Fruit fly (Drosophila melanogaster) S2 (cell line): Measurements from ENCODE around the gene CG42835.

Experiments used
- CG8478 ChIP-seq: fragments of >200 bp; optimal IDR thresholded peaks from 2 replicates; lab custom pipeline; 2018
- CTCF ChIP-seq, 2 experiments: fragments of >200 bp; optimal IDR thresholded peaks; 2 replicates each; lab custom pipeline; 2018

Gene CG42835

DNA sequence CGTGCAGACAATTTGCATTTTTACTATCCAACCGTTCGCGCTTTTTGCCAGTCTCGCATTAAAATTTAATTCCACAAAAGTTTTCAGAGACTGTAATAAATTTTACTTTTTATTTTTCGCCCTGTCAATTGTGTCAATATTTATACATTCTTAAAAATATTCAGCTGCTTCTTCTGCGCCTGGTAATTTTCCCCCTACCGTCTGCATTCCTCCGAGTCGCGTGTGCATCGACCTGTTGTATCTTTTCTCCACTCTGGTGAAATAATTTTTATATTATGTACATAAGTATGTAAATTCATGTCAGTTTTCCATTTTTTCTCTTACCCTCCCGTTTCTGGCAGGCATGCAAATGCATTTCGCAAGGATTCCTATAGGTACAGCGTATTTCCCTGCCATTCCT is 17.2 kb upstream of the CG42835 start, which contains the start of gene CG34279:
CG34279 (minus strand) TSS at position 101 of the 400 bp plus-strand sequence.
- no peak for TF ChIP-seq CTCF (optimal IDR thresholded peaks at IDR 0.05; lab: Kevin White, UChicago)
- no peak for TF ChIP-seq CG8478

dm6 chr3R:17403618-17404017 is 16.8 kb upstream of the CG42835 start, which contains the start of gene CG34280:
Gene CG34280 (minus strand): TSS chr3R:17403718.
- no peak for TF ChIP-seq CTCF (optimal IDR thresholded peaks at IDR 0.05; lab: Kevin White, UChicago)
- no peak for TF ChIP-seq CG8478

DNA sequence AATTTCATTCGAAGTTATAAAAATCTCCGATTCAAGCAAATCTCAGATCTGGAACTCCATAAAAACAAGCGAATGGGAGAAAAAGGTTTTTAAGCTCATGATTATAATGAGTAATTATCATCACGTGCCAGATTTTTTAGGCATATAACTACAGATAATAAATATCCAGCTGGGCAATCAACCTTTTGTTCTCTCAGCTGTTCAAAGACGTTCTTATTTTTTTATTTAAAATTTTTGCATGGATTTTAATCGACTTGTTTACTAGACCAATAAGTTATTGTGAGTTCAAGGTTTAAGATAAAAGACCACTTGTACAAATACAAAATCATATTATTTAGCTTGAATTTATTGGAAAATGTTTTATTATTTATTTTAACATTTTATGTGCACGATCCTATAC is 16.3 kb upstream of the CG42835 start:
- TF ChIP-seq CG8478 (no peak), CTCF (optimal IDR thresholded peaks at IDR 0.05; lab: Kevin White, UChicago) (no peak)

DNA sequence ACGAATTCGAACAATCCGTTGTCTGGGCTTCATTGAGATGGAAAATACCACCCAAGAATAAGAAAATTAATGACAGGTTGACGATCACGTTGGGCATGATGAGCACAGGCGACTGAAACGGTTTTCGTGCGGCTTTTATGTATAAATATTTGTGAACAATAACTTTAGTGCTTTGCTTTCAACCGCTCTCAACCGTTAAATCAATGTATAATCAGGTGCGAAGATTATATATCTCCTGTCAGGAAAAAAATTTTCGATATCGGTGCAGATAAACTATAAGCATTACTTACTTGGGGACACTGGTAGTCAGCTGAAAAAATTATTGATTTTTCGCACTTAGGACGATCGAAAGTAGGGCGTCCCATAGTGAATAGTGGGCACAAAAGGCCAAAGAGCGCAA is 15.4 kb upstream of the CG42835 start, which contains the start of gene CG42823:
CG42823 (minus strand) TSS at position 101 of the 400 bp plus-strand sequence.
- TF ChIP-seq CG8478: no peak
- TF ChIP-seq CTCF (optimal IDR thresholded peaks at IDR 0.05; lab: Kevin White, UChicago): no peak

DNA sequence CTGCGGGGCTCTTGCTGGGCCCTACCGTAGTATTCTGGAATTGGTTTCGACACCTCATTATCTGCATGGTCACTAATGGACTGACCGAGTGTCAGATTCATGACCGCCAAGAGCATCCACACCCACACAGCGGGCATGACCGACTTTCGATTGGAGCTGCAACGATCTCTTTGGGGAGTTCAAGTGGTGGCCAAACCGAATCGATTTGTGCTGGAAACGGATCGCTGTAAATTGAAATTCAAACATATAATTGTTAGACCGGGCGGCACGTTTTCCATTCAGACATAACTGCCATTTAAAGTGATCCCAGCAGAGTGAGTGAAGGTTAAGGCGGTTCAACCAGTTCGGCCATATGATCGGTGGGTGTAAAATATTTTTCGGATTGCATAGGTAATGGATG is 14.0 kb upstream of the CG42835 start, which contains the start of the genes CG42824 and CG42798:
CG42824 (minus strand) TSS at position 101 of the 400 bp plus-strand sequence.
CG42798 (plus strand) TSS at position 268 of the 400 bp plus-strand sequence.
- TF ChIP-seq CG8478: no peak
- TF ChIP-seq CTCF (optimal IDR thresholded peaks at IDR 0.05; lab: Kevin White, UChicago): no peak

- TF ChIP-seq CG8478: no peak
- no peak for TF ChIP-seq CTCF (optimal IDR thresholded peaks at IDR 0.05; lab: Kevin White, UChicago)
Measured at dm6 chr3R:17407576-17407975, 12.9 kb upstream of the CG42835 start, which contains the start of gene CG17283. Gene CG17283 (plus strand): TSS chr3R:17407876.

DNA sequence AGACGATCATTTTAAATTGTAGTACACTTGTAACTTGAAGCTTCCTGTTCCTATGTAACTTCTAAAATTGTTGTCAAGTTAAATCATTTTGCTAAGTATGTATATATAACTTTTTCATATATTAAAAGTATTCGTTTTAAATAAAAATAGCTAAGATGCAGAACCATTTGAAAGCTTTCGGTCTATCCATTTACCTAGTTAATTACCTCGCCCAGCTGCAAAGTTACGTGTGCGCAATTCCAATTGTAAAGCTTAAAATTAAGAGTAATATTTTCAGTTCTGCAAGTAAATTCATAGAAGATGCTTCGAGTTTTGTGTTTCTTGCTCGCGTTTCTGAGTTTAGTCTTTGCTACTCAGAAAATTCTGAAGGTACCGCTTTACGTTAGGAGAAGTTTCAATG is 11.1 kb upstream of the CG42835 start, which contains the start of gene CG5860:
CG5860 (plus strand) TSS at position 301 of the 400 bp plus-strand sequence.
- no peak for TF ChIP-seq CG8478
- no peak for TF ChIP-seq CTCF (optimal IDR thresholded peaks at IDR 0.05; lab: Kevin White, UChicago)

DNA sequence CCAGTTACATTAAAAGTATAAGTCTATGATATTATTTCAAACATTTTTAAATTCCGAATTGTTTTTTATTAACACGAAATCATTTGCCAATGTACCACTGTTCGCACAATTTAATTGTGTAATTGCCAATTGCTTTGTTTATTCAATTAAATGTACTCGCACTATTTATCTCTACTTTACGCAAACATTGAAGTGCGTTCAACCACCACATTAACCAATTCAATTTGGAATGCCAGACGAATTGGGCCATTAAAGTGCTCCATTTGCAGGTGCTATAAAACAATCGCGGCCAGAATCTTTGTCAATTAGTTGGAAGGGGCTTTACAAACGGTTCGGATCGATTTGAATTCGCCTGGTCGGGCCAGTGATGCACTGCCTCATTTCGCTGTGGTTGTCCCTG is 9.6 kb upstream of the CG42835 start, which contains the start of gene CG5863:
CG5863 (plus strand) TSS at position 301 of the 400 bp plus-strand sequence.
- TF ChIP-seq CTCF (optimal IDR thresholded peaks at IDR 0.05; lab: Kevin White, UChicago) (no peak), CG8478 (no peak)

DNA sequence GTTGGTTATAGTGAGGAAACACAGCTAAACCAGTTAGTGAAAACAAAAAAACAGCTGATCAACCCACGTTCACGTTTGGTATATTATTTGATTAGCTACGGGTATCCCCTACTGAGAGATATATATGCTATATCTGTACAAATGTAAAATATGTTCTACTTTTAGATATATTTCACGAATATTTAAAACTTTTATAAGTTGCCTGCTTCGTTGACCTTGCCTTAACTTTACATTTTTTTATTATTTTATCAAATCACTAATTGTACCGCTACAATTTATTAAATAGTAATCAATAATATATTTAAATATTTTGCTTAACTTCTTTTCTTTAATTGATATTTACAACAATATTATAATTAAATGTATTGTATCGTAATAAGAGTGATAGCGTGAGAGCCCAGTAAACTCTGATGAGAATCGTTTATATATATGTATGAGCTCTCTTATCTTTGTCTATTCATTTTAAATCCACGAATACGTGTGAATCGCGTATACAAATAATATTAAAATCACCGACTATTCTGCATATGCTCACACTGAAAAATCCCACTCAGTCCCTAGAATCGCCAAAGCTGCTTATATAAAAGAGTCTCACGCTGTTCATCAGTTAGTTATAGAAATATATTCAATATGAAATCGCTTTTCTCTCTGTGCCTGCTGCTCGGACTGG is 7.8 kb upstream of the CG42835 start, which contains the start of gene CG42821:
CG42821 (plus strand) TSS at position 620 of the 670 bp plus-strand sequence.
- no peak for TF ChIP-seq CTCF (optimal IDR thresholded peaks at IDR 0.05; lab: Kevin White, UChicago)
- no peak for TF ChIP-seq CG8478

dm6 chr3R:17413601-17414000 is 6.8 kb upstream of the CG42835 start, which contains the start of gene CG42822:
Gene CG42822 (plus strand): TSS chr3R:17413901.
- no peak for TF ChIP-seq CG8478
- no peak for TF ChIP-seq CTCF (optimal IDR thresholded peaks at IDR 0.05; lab: Kevin White, UChicago)

dm6 chr3R:17415439-17415838 is 5.0 kb upstream of the CG42835 start, which contains the start of gene CG5866:
Gene CG5866 (plus strand): TSS chr3R:17415739.
- no peak for TF ChIP-seq CTCF (optimal IDR thresholded peaks at IDR 0.05; lab: Kevin White, UChicago)
- no peak for TF ChIP-seq CG8478

- TF ChIP-seq CG8478 (no peak), CTCF (optimal IDR thresholded peaks at IDR 0.05; lab: Kevin White, UChicago) (no peak)
Measured at dm6 chr3R:17417167-17417566, 3.3 kb upstream of the CG42835 start, which contains the start of gene CG33333. Gene CG33333 (plus strand): TSS chr3R:17417467.

DNA sequence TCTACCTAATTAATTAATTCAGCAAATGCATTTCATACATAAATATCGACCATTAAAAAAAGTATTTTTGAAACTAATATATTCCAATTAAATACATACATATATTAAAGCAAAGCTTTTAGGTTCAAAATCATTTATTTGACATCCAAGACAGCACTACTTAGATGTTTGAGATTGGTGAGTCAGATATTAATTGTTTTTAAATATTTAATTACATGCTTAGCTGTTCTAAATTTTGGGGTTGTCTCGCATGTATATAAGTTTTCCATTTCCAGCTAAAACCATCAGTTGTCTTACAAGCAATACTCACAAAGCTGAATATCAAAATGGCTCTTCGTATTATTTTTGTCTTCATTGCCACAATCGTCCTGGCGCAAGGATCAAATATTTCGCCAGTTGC is 2.0 kb upstream of the CG42835 start, which contains the start of gene CG42834:
CG42834 (plus strand) TSS at position 301 of the 400 bp plus-strand sequence.
- no peak for TF ChIP-seq CG8478
- no peak for TF ChIP-seq CTCF (optimal IDR thresholded peaks at IDR 0.05; lab: Kevin White, UChicago)

DNA sequence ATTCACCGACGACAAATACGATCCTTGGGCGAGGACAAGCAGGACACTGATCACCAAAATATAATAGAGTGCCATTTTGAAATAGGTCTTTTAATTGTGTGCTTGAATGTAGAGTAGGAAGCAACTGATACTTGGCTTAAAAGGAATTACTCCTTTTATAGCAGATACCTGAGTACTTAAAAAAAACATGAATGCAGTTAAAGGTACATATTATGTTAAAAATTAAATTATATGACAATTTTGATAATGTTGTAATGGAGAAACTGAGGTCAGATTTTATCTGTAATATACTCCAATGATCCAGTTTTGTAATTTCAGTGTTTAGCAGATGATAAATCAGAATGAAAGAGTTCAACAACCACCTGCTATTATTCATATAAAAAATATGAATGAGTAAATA is 1.7 kb downstream of the CG42835 start, which contains the start of gene CG14332:
CG14332 (minus strand) TSS at position 101 of the 400 bp plus-strand sequence.
- TF ChIP-seq CG8478 (no peak), CTCF (optimal IDR thresholded peaks at IDR 0.05; lab: Kevin White, UChicago) (no peak)

- TF ChIP-seq CG8478: no peak
- TF ChIP-seq CTCF (optimal IDR thresholded peaks at IDR 0.05; lab: Kevin White, UChicago): no peak
Measured at dm6 chr3R:17425417-17425915, 5.0 kb downstream of the CG42835 start, which contains the start of gene cysu. Gene cysu (plus strand): TSS chr3R:17425768.

DNA sequence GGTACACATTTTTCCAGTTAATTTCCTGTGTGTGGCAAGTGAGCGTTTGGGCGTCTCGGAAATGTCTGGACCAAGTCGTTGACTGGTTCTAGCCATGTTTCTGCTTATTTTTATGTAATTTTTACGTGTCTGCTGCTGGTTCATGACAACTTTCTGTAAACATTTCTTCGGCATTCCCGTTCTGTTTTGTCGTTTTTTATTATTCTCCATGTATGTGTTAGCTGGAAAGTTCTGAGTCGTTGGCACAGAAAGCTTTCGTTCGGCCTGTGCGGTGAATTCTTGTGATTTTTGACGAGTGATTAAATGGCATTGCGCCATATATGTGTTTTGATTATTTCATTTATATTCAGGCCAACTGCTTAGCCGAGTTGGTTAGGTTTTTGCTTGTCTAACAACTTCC is 5.8 kb downstream of the CG42835 start:
- TF ChIP-seq CG8478 (no peak), CTCF (optimal IDR thresholded peaks at IDR 0.05; lab: Kevin White, UChicago) (no peak)
